Fruit fly (Drosophila melanogaster): ENCODE results near the gene CG10341.

dm6 chr2L:18702721-18703488 lies 4.4 kb downstream of the CG10341 start, which contains the start of the genes CG10376 and CG10343:
- TF ChIP-seq Snoo (tag; optimal IDR thresholded peaks at IDR 0.05) (peak; percentile 81), EcR (GFP tag; optimal IDR thresholded peaks at IDR 0.05) (peak; percentile 2), CG34367 (tag; optimal IDR thresholded peaks at IDR 0.05) (peak; percentile 75), CG14655 (GFP tag; optimal IDR thresholded peaks at IDR 0.05) (peak; percentile 89), Pif1A (GFP tag; optimal IDR thresholded peaks at IDR 0.05) (no peak), CG17806 (tag; optimal IDR thresholded peaks at IDR 0.05) (peak; percentile 86), CG13204 (GFP tag; optimal IDR thresholded peaks at IDR 0.05) (no peak), D1 (tag; optimal IDR thresholded peaks at IDR 0.05) (no peak), CG8301 (tag; optimal IDR thresholded peaks at IDR 0.05) (peak; percentile 73)

Data from whole organism, pupa.